Worm (Caenorhabditis elegans) whole organism, midembryonic: Measurements from ENCODE around the gene cyp-35A5.

Experiments used
- T22C8.4 ChIP-seq: fragments of 200-800 bp; sonication (Bioruptor generic); IDR thresholded peaks from 2 replicates; pipeline ENCODE4 v1.3.6; 2022; ENCODE audit warnings: missing genetic modification characterization, missing compliant biosample characterization
- cog-1 ChIP-seq: sonication (generic microtip); optimal IDR thresholded peaks from 2 replicates; lab custom pipeline; 2016; ENCODE audit warnings: missing genetic modification characterization, missing compliant biosample characterization
- flt-1 ChIP-seq: fragments of 200-800 bp; sonication (Bioruptor generic); IDR thresholded peaks from 2 replicates; pipeline ENCODE4 v1.3.6; 2022; ENCODE audit warnings: missing genetic modification characterization, missing compliant biosample characterization
- klf-2 ChIP-seq: fragments of 200-800 bp; sonication (Bioruptor generic); conservative IDR thresholded peaks from 2 replicates; pipeline ENCODE4 v1.3.6; 2022; ENCODE audit warnings: missing genetic modification reagents, missing genetic modification characterization, missing compliant biosample characterization
- med-1 ChIP-seq: sonication (generic microtip); optimal IDR thresholded peaks from 2 replicates; lab custom pipeline; 2017; ENCODE audit warnings: missing genetic modification characterization, mild to moderate bottlenecking, missing compliant biosample characterization, antibody characterized with exemption, missing genetic modification reagents; ENCODE audit not compliant: insufficient read depth
- ref-1 ChIP-seq: fragments of 200-800 bp; sonication (Bioruptor generic); conservative IDR thresholded peaks from 2 replicates; pipeline ENCODE4 v1.3.6; 2022; ENCODE audit warnings: missing genetic modification reagents, missing genetic modification characterization, missing compliant biosample characterization
- tab-1 ChIP-seq: fragments of 200-800 bp; sonication (Bioruptor generic); IDR thresholded peaks from 2 replicates; pipeline ENCODE4 v1.3.6; 2022; ENCODE audit warnings: missing genetic modification characterization, missing compliant biosample characterization
- ztf-23 ChIP-seq: fragments of 200-800 bp; sonication (Bioruptor generic); IDR thresholded peaks from 2 replicates; pipeline ENCODE4 v1.3.6; 2022; ENCODE audit warnings: missing genetic modification reagents, missing genetic modification characterization, missing compliant biosample characterization
- ztf-29 ChIP-seq: fragments of 200-800 bp; sonication (Bioruptor generic); IDR thresholded peaks from 2 replicates; pipeline ENCODE4 v1.3.6; 2022; ENCODE audit warnings: missing genetic modification reagents, missing genetic modification characterization, missing compliant biosample characterization

Gene cyp-35A5

DNA sequence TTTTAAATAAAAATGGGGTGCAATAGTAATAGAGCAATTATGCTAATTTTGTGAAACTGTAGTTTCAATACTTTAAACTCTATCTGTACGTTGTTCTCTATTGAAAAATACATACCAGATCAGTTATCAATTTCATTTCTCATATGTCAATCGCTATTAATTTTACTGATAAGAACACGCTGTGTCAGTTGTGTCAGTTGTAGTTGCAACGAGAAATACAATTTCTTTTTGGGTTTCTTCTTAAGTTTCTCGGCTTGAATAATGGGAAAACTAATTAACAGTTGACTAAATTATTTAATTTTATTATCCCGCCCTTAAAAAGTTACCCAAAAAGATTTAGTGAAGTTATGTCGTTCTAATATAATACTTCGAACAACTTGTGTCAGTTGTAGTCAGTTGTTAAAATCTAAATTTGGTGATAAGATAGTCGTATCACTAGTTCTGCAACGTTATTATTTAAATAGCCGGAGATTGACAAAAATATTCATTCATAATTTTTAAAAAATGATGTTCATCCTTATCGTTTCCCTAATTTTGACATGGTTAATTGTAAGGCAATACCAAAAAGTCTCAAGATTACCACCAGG is at the start of gene cyp-35A5:
Gene cyp-35A5, plus strand, starts transcription at position 435 of the 587 bp plus-strand sequence.
- TF ChIP-seq med-1 (GFP tag; lab: Kevin White, UChicago) = no peak
- no peak for TF ChIP-seq tab-1 (GFP tag; lab: Robert Waterston, UW)
- TF ChIP-seq ref-1 (GFP tag; lab: Robert Waterston, UW) = no peak
- no peak for TF ChIP-seq cog-1 (tag; lab: Kevin White, UChicago)
- no peak for TF ChIP-seq ztf-23 (GFP tag; lab: Robert Waterston, UW)
- no peak for TF ChIP-seq flt-1 (GFP tag; lab: Robert Waterston, UW)
- TF ChIP-seq T22C8.4 (GFP tag; lab: Robert Waterston, UW) = no peak
- TF ChIP-seq klf-2 (GFP tag; lab: Robert Waterston, UW) = no peak
- TF ChIP-seq ztf-29 = no peak

DNA sequence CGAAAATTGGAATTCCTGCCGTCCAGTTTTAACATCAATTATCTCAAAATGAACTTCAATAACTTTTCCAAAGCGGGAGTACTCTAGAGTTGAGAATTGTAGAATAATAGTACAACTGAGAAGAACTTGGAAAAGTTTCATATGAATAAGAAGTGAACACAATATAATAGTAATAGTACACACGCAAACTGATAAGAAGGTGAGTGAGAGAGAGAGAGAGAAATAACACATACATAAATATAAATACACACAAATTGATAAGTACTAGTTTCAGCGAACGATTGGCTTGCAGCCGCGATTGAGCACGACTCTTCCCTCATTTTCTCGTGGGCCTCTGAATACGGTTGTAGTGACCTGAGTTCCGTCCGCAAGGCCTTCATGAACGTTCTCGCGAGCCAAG is 47.0 kb upstream of the cyp-35A5 start, which contains the start of gene C17E7.13:
Gene C17E7.13, minus strand, starts transcription at position 176 of the 400 bp plus-strand sequence.
- TF ChIP-seq ztf-23 (GFP tag; lab: Robert Waterston, UW) (no peak), cog-1 (tag; lab: Kevin White, UChicago) (no peak), T22C8.4 (GFP tag; lab: Robert Waterston, UW) (no peak), flt-1 (GFP tag; lab: Robert Waterston, UW) (no peak), ref-1 (GFP tag; lab: Robert Waterston, UW) (no peak), tab-1 (GFP tag; lab: Robert Waterston, UW) (no peak), klf-2 (GFP tag; lab: Robert Waterston, UW) (no peak), ztf-29 (no peak), med-1 (GFP tag; lab: Kevin White, UChicago) (no peak)

DNA sequence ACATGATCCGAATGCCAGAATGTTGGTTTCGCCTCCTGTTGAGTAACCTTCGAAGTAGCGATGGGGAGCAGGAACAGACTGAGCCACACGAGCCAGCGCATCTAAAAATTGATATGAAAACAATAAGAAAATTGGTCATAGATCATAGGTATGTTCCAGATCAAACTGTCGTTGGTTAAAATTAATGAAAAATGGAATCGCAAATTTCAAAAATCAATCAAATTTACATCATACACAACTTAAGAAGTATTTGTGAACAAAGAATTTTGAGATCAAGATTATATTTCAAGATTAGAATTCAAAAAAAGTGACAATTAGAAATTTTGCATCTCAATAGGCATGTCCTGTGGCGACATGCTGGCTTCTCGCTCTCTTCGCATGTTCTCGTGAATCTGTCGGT is 45.4 kb upstream of the cyp-35A5 start, which contains the start of gene C17E7.9:
Gene C17E7.9, minus strand, starts transcription at position 101 of the 400 bp plus-strand sequence.
- TF ChIP-seq cog-1 (tag; lab: Kevin White, UChicago) (no peak), flt-1 (GFP tag; lab: Robert Waterston, UW) (no peak), tab-1 (GFP tag; lab: Robert Waterston, UW) (no peak), ref-1 (GFP tag; lab: Robert Waterston, UW) (no peak), T22C8.4 (GFP tag; lab: Robert Waterston, UW) (no peak), klf-2 (GFP tag; lab: Robert Waterston, UW) (no peak)

DNA sequence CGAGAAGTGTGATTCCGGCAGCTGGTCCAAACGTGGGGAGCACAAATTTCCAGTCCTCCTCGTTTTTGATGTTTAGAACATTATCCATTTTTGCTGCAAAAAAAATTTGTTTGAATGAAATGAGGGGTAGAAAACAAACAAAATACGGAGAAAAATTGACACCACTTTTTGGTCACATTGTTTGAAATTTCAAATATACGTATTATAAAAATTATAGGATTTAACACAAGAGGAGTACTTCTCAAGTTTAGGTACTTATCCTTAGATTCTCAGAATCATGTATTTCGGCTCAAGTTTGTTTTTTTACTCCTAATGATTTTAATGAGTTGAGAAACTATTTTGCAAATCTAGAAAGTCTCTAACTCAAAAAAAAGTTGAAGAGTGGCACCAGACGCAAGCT is 44.2 kb upstream of the cyp-35A5 start, which contains the start of gene C17E7.12:
Gene C17E7.12, minus strand, starts transcription at position 101 of the 400 bp plus-strand sequence.
- TF ChIP-seq ztf-23 (GFP tag; lab: Robert Waterston, UW) (no peak), med-1 (GFP tag; lab: Kevin White, UChicago) (no peak), cog-1 (tag; lab: Kevin White, UChicago) (no peak), klf-2 (GFP tag; lab: Robert Waterston, UW) (no peak), tab-1 (GFP tag; lab: Robert Waterston, UW) (no peak), flt-1 (GFP tag; lab: Robert Waterston, UW) (no peak), T22C8.4 (GFP tag; lab: Robert Waterston, UW) (no peak)

DNA sequence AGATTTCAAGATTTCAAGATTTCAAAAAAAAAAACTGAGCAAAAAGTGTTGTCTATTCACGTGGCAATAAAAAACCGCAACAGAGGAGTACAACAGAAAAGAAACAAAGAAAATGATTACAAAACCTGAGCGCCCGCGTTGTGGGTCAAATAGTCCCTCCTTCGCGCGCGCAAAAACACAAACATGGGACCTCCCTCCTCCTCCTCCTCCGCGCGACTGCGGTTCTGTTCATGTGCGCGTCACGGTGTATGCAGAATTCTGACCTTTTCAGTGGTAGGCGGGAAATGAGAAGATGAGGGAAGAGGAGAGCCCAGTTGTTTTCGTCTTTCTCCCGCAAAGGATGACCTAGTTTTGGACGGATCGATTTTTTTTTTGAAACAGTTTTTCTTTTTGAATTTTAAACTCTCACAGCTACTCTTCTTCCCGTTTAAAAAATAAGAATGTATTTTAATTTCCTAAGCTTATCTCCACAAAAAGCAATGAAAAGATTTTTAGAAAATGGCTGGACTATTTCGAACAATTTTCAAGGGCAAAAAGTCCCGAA is 43.7 kb upstream of the cyp-35A5 start, which contains the start of gene C17E7.4:
Gene C17E7.4, plus strand, starts transcription at position 494 of the 544 bp plus-strand sequence.
- TF ChIP-seq ref-1 (GFP tag; lab: Robert Waterston, UW) (no peak), flt-1 (GFP tag; lab: Robert Waterston, UW) (no peak), med-1 (GFP tag; lab: Kevin White, UChicago) (no peak), ztf-29 (no peak), T22C8.4 (GFP tag; lab: Robert Waterston, UW) (no peak), klf-2 (GFP tag; lab: Robert Waterston, UW) (no peak), ztf-23 (GFP tag; lab: Robert Waterston, UW) (no peak), cog-1 (tag; lab: Kevin White, UChicago) (no peak), tab-1 (GFP tag; lab: Robert Waterston, UW) (no peak)

DNA sequence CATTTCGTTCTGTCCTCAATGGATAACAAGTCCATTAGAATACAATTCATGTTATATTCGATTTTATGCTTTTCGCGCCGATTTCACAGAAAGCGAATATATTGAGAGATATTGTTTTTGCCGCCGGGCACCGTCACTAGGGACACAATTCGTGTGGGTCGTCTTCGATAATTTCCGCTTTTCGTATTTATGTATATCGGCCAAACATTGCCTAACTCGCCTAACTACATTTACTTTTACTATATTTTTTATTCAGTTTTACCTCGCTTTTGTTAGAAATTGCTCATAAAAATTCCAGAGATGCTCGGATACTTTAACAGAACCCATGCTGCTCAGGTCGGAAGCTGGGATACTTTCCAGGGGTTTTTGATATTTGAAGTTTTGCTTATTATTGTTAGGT is 41.5 kb upstream of the cyp-35A5 start, which contains the start of gene sre-9:
Gene sre-9, plus strand, starts transcription at position 301 of the 400 bp plus-strand sequence.
- no peak for TF ChIP-seq med-1 (GFP tag; lab: Kevin White, UChicago)
- TF ChIP-seq klf-2 (GFP tag; lab: Robert Waterston, UW) = no peak
- TF ChIP-seq tab-1 (GFP tag; lab: Robert Waterston, UW) = no peak
- TF ChIP-seq cog-1 (tag; lab: Kevin White, UChicago) = no peak
- TF ChIP-seq flt-1 (GFP tag; lab: Robert Waterston, UW) = no peak
- TF ChIP-seq ztf-23 (GFP tag; lab: Robert Waterston, UW) = no peak
- TF ChIP-seq T22C8.4 (GFP tag; lab: Robert Waterston, UW) = no peak
- no peak for TF ChIP-seq ref-1 (GFP tag; lab: Robert Waterston, UW)

DNA sequence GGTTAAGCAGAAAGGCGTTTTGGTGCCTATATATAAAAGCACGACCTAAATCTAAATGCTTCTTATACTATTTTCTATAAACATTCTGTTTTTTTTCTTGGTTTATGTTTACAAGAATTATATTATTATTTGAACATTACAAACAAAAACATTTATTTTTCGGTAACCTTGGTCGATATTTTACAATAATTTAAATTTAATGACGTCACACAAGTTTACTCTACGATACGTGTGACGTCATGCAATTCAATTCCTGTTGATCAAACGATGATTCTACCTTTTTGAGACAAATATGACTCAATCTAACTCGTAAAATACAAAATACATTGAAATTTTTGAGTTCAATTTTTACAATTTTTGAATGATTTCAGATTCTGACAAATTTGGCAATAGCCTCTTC is 40.1 kb upstream of the cyp-35A5 start:
- TF ChIP-seq ztf-29 (no peak), ztf-23 (GFP tag; lab: Robert Waterston, UW) (no peak), cog-1 (tag; lab: Kevin White, UChicago) (no peak), flt-1 (GFP tag; lab: Robert Waterston, UW) (no peak), T22C8.4 (GFP tag; lab: Robert Waterston, UW) (no peak), ref-1 (GFP tag; lab: Robert Waterston, UW) (no peak), tab-1 (GFP tag; lab: Robert Waterston, UW) (no peak), klf-2 (GFP tag; lab: Robert Waterston, UW) (no peak), med-1 (GFP tag; lab: Kevin White, UChicago) (no peak)

DNA sequence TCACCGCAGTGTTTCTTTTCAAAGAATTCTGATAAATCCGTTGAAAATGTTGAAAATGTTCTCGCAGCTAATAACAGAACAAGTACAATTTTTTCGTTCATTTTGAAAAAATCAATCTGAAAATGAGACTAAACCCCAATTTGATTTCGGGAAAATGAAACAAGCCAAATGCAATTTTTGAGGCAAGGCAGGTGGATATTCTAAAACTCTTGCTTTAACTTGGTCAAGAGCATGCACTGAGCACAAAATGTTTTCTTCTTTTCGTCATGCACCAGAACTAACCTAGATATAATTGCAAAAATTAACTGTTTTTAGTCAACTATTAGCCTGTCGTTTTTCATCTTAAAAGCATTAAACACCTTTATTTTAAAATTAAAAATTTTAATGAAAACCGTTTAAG is 36.0 kb upstream of the cyp-35A5 start, which contains the start of gene irld-22:
Gene irld-22, minus strand, starts transcription at position 101 of the 400 bp plus-strand sequence.
- TF ChIP-seq med-1 (GFP tag; lab: Kevin White, UChicago) (no peak), flt-1 (GFP tag; lab: Robert Waterston, UW) (no peak), klf-2 (GFP tag; lab: Robert Waterston, UW) (no peak), cog-1 (tag; lab: Kevin White, UChicago) (no peak), ref-1 (GFP tag; lab: Robert Waterston, UW) (no peak), tab-1 (GFP tag; lab: Robert Waterston, UW) (no peak), T22C8.4 (GFP tag; lab: Robert Waterston, UW) (no peak), ztf-29 (no peak), ztf-23 (GFP tag; lab: Robert Waterston, UW) (no peak)
